Fruit fly (Drosophila melanogaster): ENCODE measurements around the gene CG6144.

The CG6144 gene

DNA sequence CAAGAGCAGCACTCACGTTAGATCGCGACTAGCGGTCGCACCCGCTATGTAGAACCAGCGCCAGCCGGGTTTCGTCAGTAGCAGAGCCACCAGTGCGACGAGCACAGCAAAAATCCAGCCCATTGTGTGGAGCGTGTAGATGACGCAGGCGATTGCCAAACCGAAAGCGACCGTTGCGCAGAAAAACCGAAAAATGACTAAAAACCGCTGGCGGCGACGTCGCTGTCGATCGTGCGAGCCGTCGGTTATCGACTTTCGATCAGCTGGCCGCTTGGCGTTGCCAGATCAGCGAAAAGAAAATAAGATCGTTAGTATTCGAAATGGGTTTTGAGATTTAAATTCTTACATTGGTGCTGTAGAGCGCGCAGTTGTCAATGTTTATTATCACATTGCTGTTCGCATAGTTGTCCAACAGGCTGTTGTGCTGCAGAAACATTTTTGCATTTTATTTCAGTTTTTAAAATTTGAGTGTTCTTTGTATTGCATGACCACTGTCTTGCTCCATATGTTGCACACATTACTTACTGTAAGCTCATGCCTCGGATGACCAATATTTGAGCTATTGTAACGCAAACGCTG, 28.1 kb downstream of the CG6144 start (continued):
- TF ChIP-seq B-H1 (GFP tag; IDR thresholded peaks at IDR 0.05) (peak; percentile 12; the same call in 1 of the 3 replicates), CG12219 (GFP tag; optimal IDR thresholded peaks at IDR 0.05) (peak; percentile 45), CG32532 (GFP tag; IDR thresholded peaks at IDR 0.05) (peak; percentile 36; the same call in 1 of the 2 replicates), p53 (GFP tag; optimal IDR thresholded peaks at IDR 0.05) (no peak), CG5180 (GFP tag; optimal IDR thresholded peaks at IDR 0.05) (peak; percentile 17), bbx (GFP tag; IDR thresholded peaks at IDR 0.05; ENCODE audit: partially characterized antibody) (peak; percentile 48; the same call in 1 of the 2 replicates), Hsf (GFP tag; optimal IDR thresholded peaks at IDR 0.05) (peak; percentile 43), CG2116 (GFP tag; optimal IDR thresholded peaks at IDR 0.05) (peak; percentile 59), CG12236 (GFP tag; optimal IDR thresholded peaks at IDR 0.05) (no peak), Bdp1 (GFP tag; optimal IDR thresholded peaks at IDR 0.05) (peak; percentile 21), Antp (GFP tag; optimal IDR thresholded peaks at IDR 0.05) (peak; percentile 48), HLHmδ (GFP tag; optimal IDR thresholded peaks at IDR 0.05) (no peak), bab2 (GFP tag; optimal IDR thresholded peaks at IDR 0.05) (peak; percentile 8), CG10979 (tag; optimal IDR thresholded peaks at IDR 0.05) (peak; percentile 4), CG8944 (GFP tag; optimal IDR thresholded peaks at IDR 0.05) (peak; percentile 13), CG1647 (GFP tag; optimal IDR thresholded peaks at IDR 0.05) (no peak), rib (GFP tag; IDR thresholded peaks at IDR 0.05) (peak; percentile 53; the same call in 1 of the 2 replicates), Dp (GFP tag; optimal IDR thresholded peaks at IDR 0.05) (peak; percentile 19), Adf1 (GFP tag; IDR thresholded peaks at IDR 0.05) (peak; percentile 93), trem (tag; optimal IDR thresholded peaks at IDR 0.05) (peak; percentile 8), CG16815 (GFP tag; optimal IDR thresholded peaks at IDR 0.05) (peak; percentile 14), repo (GFP tag; optimal IDR thresholded peaks at IDR 0.05) (no peak), CG6765 (GFP tag; optimal IDR thresholded peaks at IDR 0.05) (peak; percentile 62), CG14441 (GFP tag; IDR thresholded peaks at IDR 0.05) (peak; percentile 34), CG9609 (GFP tag; optimal IDR thresholded peaks at IDR 0.05) (peak; percentile 28), Fer3 (tag; optimal IDR thresholded peaks at IDR 0.05) (peak; percentile 27), Ets97D (GFP tag; optimal IDR thresholded peaks at IDR 0.05) (peak; percentile 4), Ada2b (GFP tag; IDR thresholded peaks at IDR 0.05) (peak; percentile 36; the same call in 1 of the 2 replicates), Xbp1 (GFP tag; optimal IDR thresholded peaks at IDR 0.05) (peak; percentile 33), Hr78 (GFP tag; optimal IDR thresholded peaks at IDR 0.05) (peak in 1 of 2 experiments; percentile 22), gro (GFP tag; optimal IDR thresholded peaks at IDR 0.05) (peak; percentile 23), Lpt (GFP tag; optimal IDR thresholded peaks at IDR 0.05) (no peak), dysf (GFP tag; IDR thresholded peaks at IDR 0.05) (0 out of 3 replicates have a peak, but pooled peaks have one; percentile 39), vvl (GFP tag; IDR thresholded peaks at IDR 0.05) (peak; percentile 55), CoRest (tag; optimal IDR thresholded peaks at IDR 0.05) (peak; percentile 40), gem (tag; optimal IDR thresholded peaks at IDR 0.05) (peak; percentile 53), knrl (GFP tag; IDR thresholded peaks at IDR 0.05; ENCODE audit: partially characterized antibody) (no peak; the same call in 2 of the 3 replicates), lilli (GFP tag; optimal IDR thresholded peaks at IDR 0.05) (peak; percentile 47), slp2 (GFP tag; optimal IDR thresholded peaks at IDR 0.05) (peak; percentile 7), chif (GFP tag; optimal IDR thresholded peaks at IDR 0.05) (peak; percentile 35 to 44), Awh (GFP tag; IDR thresholded peaks at IDR 0.05) (0 out of 2 replicates have a peak, but pooled peaks have one; percentile 55), gfzf (GFP tag; optimal IDR thresholded peaks at IDR 0.05) (peak; percentile 27), amos (GFP tag; IDR thresholded peaks at IDR 0.05; ENCODE audit: partially characterized antibody) (peak; percentile 43; the same call in 1 of the 2 replicates), nau (GFP tag; optimal IDR thresholded peaks at IDR 0.05) (peak; percentile 18), CG18011 (GFP tag; optimal IDR thresholded peaks at IDR 0.05) (peak; percentile 30), corto (GFP tag; optimal IDR thresholded peaks at IDR 0.05) (no peak), CG7556 (GFP tag; optimal IDR thresholded peaks at IDR 0.05) (peak; percentile 58), pho (GFP tag; optimal IDR thresholded peaks at IDR 0.05) (peak; percentile 49), Doc3 (GFP tag; IDR thresholded peaks at IDR 0.05; ENCODE audit: partially characterized antibody) (no peak)

Data from whole organism, embryonic.